Worm (Caenorhabditis elegans) whole organism, L4 larva: Measurements from ENCODE around the gene F26G1.2.
A peak's percentile ranks its signal among the peaks of the same experiment; 100 is the strongest.

Source experiments
- F26F4.8 ChIP-seq: fragments of 200-800 bp; sonication (Bioruptor generic); conservative IDR thresholded peaks from 2 replicates; pipeline ENCODE4 v1.3.6; 2022; ENCODE audit warnings: missing genetic modification characterization, missing compliant biosample characterization
- T20F7.1 ChIP-seq: fragments of 200-800 bp; sonication (Bioruptor generic); optimal IDR thresholded peaks from 2 replicates; lab custom pipeline; 2018; ENCODE audit warnings: mild to moderate bottlenecking, missing genetic modification characterization, missing compliant biosample characterization
- T26A8.4 ChIP-seq: fragments of 200-800 bp; sonication (Bioruptor generic); IDR thresholded peaks from 2 replicates; pipeline ENCODE4 v1.3.6; 2022; ENCODE audit warnings: missing genetic modification characterization, missing compliant biosample characterization
- Y105C5A.15 ChIP-seq: fragments of 200-800 bp; sonication (Bioruptor generic); IDR thresholded peaks from 2 replicates; pipeline ENCODE4 v1.3.6; 2022; ENCODE audit warnings: missing genetic modification characterization, missing compliant biosample characterization
- Y75B8A.6 ChIP-seq: fragments of 200-800 bp; sonication (Bioruptor generic); IDR thresholded peaks from 2 replicates; pipeline ENCODE4 v1.3.6; 2022; ENCODE audit warnings: missing genetic modification reagents, missing genetic modification characterization, missing compliant biosample characterization
- ZK546.5 ChIP-seq, 2 experiments: sonication (generic microtip); optimal IDR thresholded peaks; 2 replicates each; lab custom pipeline; 2017; ENCODE audit warnings: missing biosample characterization in 2 of 2, missing genetic modification characterization in 2 of 2
- aha-1 ChIP-seq: fragments of 150-350 bp; peaks from one replicate; lab custom pipeline; 2014; ENCODE audit warnings: missing biosample characterization, missing genetic modification characterization
- aly-2 ChIP-seq: sonication (generic microtip); optimal IDR thresholded peaks from 2 replicates; lab custom pipeline; 2018; ENCODE audit warnings: missing biosample characterization, missing genetic modification characterization
- arid-1 ChIP-seq: fragments of 200-800 bp; sonication (Bioruptor generic); conservative IDR thresholded peaks from 2 replicates; pipeline ENCODE4 v1.3.6; 2022; ENCODE audit warnings: missing genetic modification reagents, missing genetic modification characterization, missing compliant biosample characterization
- ceh-44 ChIP-seq: fragments of 200-800 bp; sonication (Bioruptor generic); IDR thresholded peaks from 2 replicates; pipeline ENCODE4 v1.3.6; 2022; ENCODE audit warnings: missing genetic modification reagents, missing genetic modification characterization, missing compliant biosample characterization
- ces-1 ChIP-seq: fragments of 150-350 bp; sonication (generic microtip); optimal IDR thresholded peaks from 4 replicates; lab custom pipeline; 2014; ENCODE audit warnings: missing biosample characterization, missing genetic modification reagents, missing genetic modification characterization
- cey-2 ChIP-seq: sonication (generic microtip); optimal IDR thresholded peaks from 3 replicates; lab custom pipeline; 2017; ENCODE audit warnings: missing genetic modification characterization, mild to moderate bottlenecking, missing compliant biosample characterization, antibody characterized with exemption, borderline replicate concordance; ENCODE audit not compliant: insufficient read depth
- ctbp-1 ChIP-seq: fragments of 200-800 bp; sonication (Bioruptor generic); IDR thresholded peaks from 2 replicates; pipeline ENCODE4 v1.3.6; 2022; ENCODE audit warnings: missing genetic modification reagents, missing genetic modification characterization, missing compliant biosample characterization
- daf-16 ChIP-seq, 3 experiments: sonication (generic microtip); optimal IDR thresholded peaks; 2 replicates each; lab custom pipeline; 2016 to 2017; ENCODE audit warnings: missing genetic modification characterization in 3 of 3, missing genetic modification reagents in 3 of 3, mild to moderate bottlenecking in 2 of 3, missing compliant biosample characterization in 2 of 3, missing biosample characterization in 1 of 3, moderate library complexity in 1 of 3
- daf-8 ChIP-seq: fragments of 200-800 bp; sonication (Bioruptor generic); IDR thresholded peaks from 2 replicates; pipeline ENCODE4 v1.3.6; 2022; ENCODE audit warnings: missing genetic modification characterization, missing compliant biosample characterization
- dmd-6 ChIP-seq: fragments of 200-800 bp; sonication (Bioruptor generic); IDR thresholded peaks from 2 replicates; pipeline ENCODE4 v1.3.6; 2022; ENCODE audit warnings: missing genetic modification reagents, missing genetic modification characterization, missing compliant biosample characterization
- dve-1 ChIP-seq: sonication (generic microtip); optimal IDR thresholded peaks from 2 replicates; lab custom pipeline; 2017; ENCODE audit warnings: antibody characterized with exemption, mild to moderate bottlenecking, missing genetic modification characterization, missing compliant biosample characterization; ENCODE audit not compliant: insufficient read depth
- egl-27 ChIP-seq: sonication (generic microtip); optimal IDR thresholded peaks from 3 replicates; lab custom pipeline; 2017; ENCODE audit warnings: missing biosample characterization, missing genetic modification reagents, missing genetic modification characterization
- fos-1 ChIP-seq: fragments of 150-350 bp; optimal IDR thresholded peaks from 2 replicates; lab custom pipeline; 2014; ENCODE audit warnings: missing biosample characterization, missing genetic modification characterization
- hif-1 ChIP-seq, 2 experiments: sonication (generic microtip); optimal IDR thresholded peaks; 2 replicates each; lab custom pipeline; 2016 to 2017; ENCODE audit warnings: missing compliant biosample characterization in 2 of 2, missing genetic modification characterization in 2 of 2, missing genetic modification reagents in 2 of 2, missing genotype in 2 of 2, mild to moderate bottlenecking in 1 of 2
- hlh-11 ChIP-seq: fragments of 200-800 bp; sonication (Bioruptor generic); optimal IDR thresholded peaks from 2 replicates; lab custom pipeline; 2018; ENCODE audit warnings: mild to moderate bottlenecking, missing genetic modification characterization, missing compliant biosample characterization
- hlh-30 ChIP-seq: sonication (generic microtip); optimal IDR thresholded peaks from 2 replicates; lab custom pipeline; 2017; ENCODE audit warnings: antibody characterized with exemption, mild to moderate bottlenecking, missing genetic modification characterization, missing compliant biosample characterization; ENCODE audit not compliant: insufficient read depth
- lim-7 ChIP-seq: fragments of 200-800 bp; sonication (Bioruptor generic); IDR thresholded peaks from 2 replicates; pipeline ENCODE4 v1.3.6; 2022; ENCODE audit warnings: missing genetic modification characterization, missing compliant biosample characterization
- lin-1 ChIP-seq: fragments of 200-800 bp; sonication (Bioruptor generic); IDR thresholded peaks from 2 replicates; pipeline ENCODE4 v1.3.6; 2022; ENCODE audit warnings: missing genetic modification reagents, missing genetic modification characterization, missing compliant biosample characterization
- lin-13 ChIP-seq: fragments of 150-350 bp; optimal IDR thresholded peaks from 2 replicates; lab custom pipeline; 2014; ENCODE audit warnings: missing biosample characterization, missing genetic modification reagents, missing genetic modification characterization
- lir-3 ChIP-seq: sonication (generic microtip); optimal IDR thresholded peaks from 2 replicates; lab custom pipeline; 2016; ENCODE audit warnings: mild to moderate bottlenecking, missing genetic modification characterization, missing compliant biosample characterization
- lsy-2 ChIP-seq, 2 experiments: fragments of 150-350 bp in 1 of 2; sonication (generic microtip) in 1 of 2; optimal IDR thresholded peaks; 2 replicates each; lab custom pipeline; 2014 to 2017; ENCODE audit warnings: missing biosample characterization in 2 of 2, missing genetic modification characterization in 2 of 2
- madf-5 ChIP-seq, 2 experiments: fragments of 200-800 bp; sonication (Bioruptor generic); IDR thresholded peaks; 2 replicates each; pipeline ENCODE4 v1.3.6; 2022; ENCODE audit warnings: missing compliant biosample characterization in 2 of 2, missing genetic modification characterization in 2 of 2
- madf-9 ChIP-seq: fragments of 200-800 bp; sonication (Bioruptor generic); conservative IDR thresholded peaks from 2 replicates; pipeline ENCODE4 v1.3.6; 2022; ENCODE audit warnings: missing genetic modification reagents, missing genetic modification characterization, missing compliant biosample characterization
- mdl-1 ChIP-seq, 2 experiments: fragments of 150-350 bp in 1 of 2; sonication (generic microtip) in 1 of 2; optimal IDR thresholded peaks; 2 replicates each; lab custom pipeline; 2014 to 2017; ENCODE audit warnings: missing biosample characterization in 2 of 2, missing genetic modification characterization in 2 of 2
- mep-1 ChIP-seq: fragments of 150-350 bp; sonication (generic microtip); optimal IDR thresholded peaks from 3 replicates; lab custom pipeline; 2014; ENCODE audit warnings: missing biosample characterization, missing genetic modification characterization
- mes-2 ChIP-seq: sonication (generic microtip); optimal IDR thresholded peaks from 2 replicates; lab custom pipeline; 2016; ENCODE audit warnings: missing genotype, mild to moderate bottlenecking, missing genetic modification characterization, missing compliant biosample characterization; ENCODE audit not compliant: poor library complexity, severe bottlenecking
- nhr-10 ChIP-seq: fragments of 150-350 bp; optimal IDR thresholded peaks from 2 replicates; lab custom pipeline; 2014; ENCODE audit warnings: missing biosample characterization, missing genetic modification characterization
- nhr-102 ChIP-seq: sonication (generic microtip); optimal IDR thresholded peaks from 2 replicates; lab custom pipeline; 2016; ENCODE audit warnings: mild to moderate bottlenecking, missing genetic modification characterization, moderate library complexity, missing compliant biosample characterization
- nhr-111 ChIP-seq: fragments of 200-800 bp; sonication (Bioruptor generic); optimal IDR thresholded peaks from 2 replicates; lab custom pipeline; 2018; ENCODE audit warnings: mild to moderate bottlenecking, missing genetic modification characterization, missing compliant biosample characterization
- nhr-28 ChIP-seq: fragments of 150-350 bp; optimal IDR thresholded peaks from 2 replicates; lab custom pipeline; 2014; ENCODE audit warnings: missing biosample characterization, missing genetic modification characterization
- nhr-48 ChIP-seq: sonication (generic microtip); optimal IDR thresholded peaks from 2 replicates; lab custom pipeline; 2016; ENCODE audit warnings: mild to moderate bottlenecking, missing genetic modification characterization, missing compliant biosample characterization
- nhr-6 ChIP-seq: fragments of 150-350 bp; optimal IDR thresholded peaks from 2 replicates; lab custom pipeline; 2014; ENCODE audit warnings: missing biosample characterization, missing genetic modification characterization
- nhr-76 ChIP-seq: fragments of 150-350 bp; optimal IDR thresholded peaks from 2 replicates; lab custom pipeline; 2014; ENCODE audit warnings: missing biosample characterization, missing genetic modification characterization
- nhr-77 ChIP-seq: fragments of 150-350 bp; optimal IDR thresholded peaks from 2 replicates; lab custom pipeline; 2014; ENCODE audit warnings: missing biosample characterization, missing genetic modification characterization
- php-3 ChIP-seq: fragments of 200-800 bp; sonication (Bioruptor generic); IDR thresholded peaks from 2 replicates; pipeline ENCODE4 v1.3.6; 2022; ENCODE audit warnings: missing genetic modification reagents, missing genetic modification characterization, missing compliant biosample characterization
- pqm-1 ChIP-seq: sonication (generic microtip); optimal IDR thresholded peaks from 2 replicates; lab custom pipeline; 2017; ENCODE audit warnings: missing biosample characterization, missing genetic modification characterization
- tra-1 ChIP-seq: fragments of 200-800 bp; sonication (Bioruptor generic); IDR thresholded peaks from 2 replicates; pipeline ENCODE4 v1.3.6; 2022; ENCODE audit warnings: missing genetic modification reagents, missing genetic modification characterization, missing compliant biosample characterization
- unc-62 ChIP-seq, 3 experiments: fragments of 150-350 bp in 1 of 3; sonication (generic microtip); optimal IDR thresholded peaks in 2 of 3; peaks in 1 of 3; 1 replicate in 1 of 3; 2 replicates in 2 of 3; lab custom pipeline; 2014 to 2017; ENCODE audit warnings: missing biosample characterization in 3 of 3, missing genetic modification characterization in 3 of 3, missing genetic modification reagents in 3 of 3, missing genotype in 1 of 3
- zfp-3 ChIP-seq: fragments of 200-800 bp; sonication (Bioruptor generic); conservative IDR thresholded peaks from 2 replicates; pipeline ENCODE4 v1.3.6; 2022; ENCODE audit warnings: missing genetic modification reagents, missing genetic modification characterization, missing compliant biosample characterization
- zip-11 ChIP-seq: fragments of 200-800 bp; sonication (Bioruptor generic); IDR thresholded peaks from 2 replicates; pipeline ENCODE4 v1.3.6; 2022; ENCODE audit warnings: missing genetic modification characterization, missing compliant biosample characterization
- ztf-11 ChIP-seq: fragments of 150-350 bp; optimal IDR thresholded peaks from 2 replicates; lab custom pipeline; 2014; ENCODE audit warnings: missing biosample characterization, missing genetic modification characterization
- ztf-7 ChIP-seq: fragments of 150-350 bp; optimal IDR thresholded peaks from 2 replicates; lab custom pipeline; 2014; ENCODE audit warnings: missing biosample characterization, missing genetic modification characterization

Gene F26G1.2

ce11 chrII:4767612-4768011 is 4.7 kb downstream of the F26G1.2 start:
- no peak for TF ChIP-seq Y105C5A.15
- peak in 1 of 2 experiments; percentile 28 for TF ChIP-seq unc-62 (GFP tag; optimal IDR thresholded peaks at IDR 0.05 in 1 of 2; lab: Kevin White, UChicago)
- no peak for TF ChIP-seq unc-62 (tag; optimal IDR thresholded peaks at IDR 0.05; lab: Kevin White, UChicago)

DNA sequence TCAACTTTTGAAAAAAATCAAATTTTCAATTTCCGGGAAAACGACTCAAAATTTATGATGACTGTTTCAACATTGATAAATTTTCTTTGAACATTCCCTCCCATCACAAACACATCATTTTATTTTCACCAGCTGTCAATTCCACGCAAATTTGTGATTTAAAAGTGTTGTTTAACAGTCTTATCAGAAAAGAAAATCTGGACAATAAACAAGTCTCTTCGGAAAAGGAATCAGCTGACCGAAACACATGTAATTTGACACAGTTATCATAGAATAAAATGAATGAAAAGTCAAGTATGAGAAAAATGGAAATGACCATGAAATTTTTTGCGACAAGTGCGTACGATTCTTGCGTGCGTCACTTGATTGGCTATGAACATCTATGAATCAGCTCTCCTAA is 6.2 kb downstream of the F26G1.2 start:
- no peak for TF ChIP-seq unc-62 (GFP tag; optimal IDR thresholded peaks at IDR 0.05 in 1 of 2; lab: Kevin White, UChicago)
- TF ChIP-seq unc-62 (tag; optimal IDR thresholded peaks at IDR 0.05; lab: Kevin White, UChicago): no peak
- peak; percentile 44 for TF ChIP-seq nhr-77
- TF ChIP-seq zip-11: no peak
- no peak for TF ChIP-seq madf-5 (GFP tag; IDR thresholded peaks at IDR 0.05; lab: Robert Waterston, UW)
- peak; percentile 42 for TF ChIP-seq T20F7.1 (GFP tag; lab: Kevin White, UChicago)
- no peak for TF ChIP-seq cey-2 (tag; lab: Kevin White, UChicago)
- peak; percentile 25 for TF ChIP-seq nhr-48 (tag; lab: Kevin White, UChicago)
- TF ChIP-seq lim-7 (GFP tag; lab: Robert Waterston, UW): no peak
- peak; percentile 97 for TF ChIP-seq dmd-6 (GFP tag; lab: Robert Waterston, UW)
- no peak for TF ChIP-seq pqm-1
- peak; percentile 61 for TF ChIP-seq nhr-102 (tag; lab: Kevin White, UChicago)
- TF ChIP-seq mdl-1 (tag; optimal IDR thresholded peaks at IDR 0.05; lab: Kevin White, UChicago): peak in 1 of 2 experiments; percentile 62
- no peak for TF ChIP-seq F26F4.8
- TF ChIP-seq nhr-10 (tag; lab: Kevin White, UChicago): no peak
- peak; percentile 73 for TF ChIP-seq hlh-11 (tag; lab: Kevin White, UChicago)
- no peak for TF ChIP-seq T26A8.4 (GFP tag; lab: Robert Waterston, UW)
- no peak for TF ChIP-seq arid-1
- no peak for TF ChIP-seq Y75B8A.6
- no peak for TF ChIP-seq aha-1 (tag; lab: Kevin White, UChicago)
- no peak for TF ChIP-seq ZK546.5 (tag; optimal IDR thresholded peaks at IDR 0.05; lab: Kevin White, UChicago)
- no peak for TF ChIP-seq zfp-3
- peak; percentile 79 for TF ChIP-seq nhr-28 (tag; lab: Kevin White, UChicago)
- no peak for TF ChIP-seq daf-8 (GFP tag; lab: Robert Waterston, UW)
- no peak for TF ChIP-seq aly-2 (tag; lab: Kevin White, UChicago)
- TF ChIP-seq mes-2 (tag; lab: Kevin White, UChicago): no peak
- TF ChIP-seq lir-3 (tag; lab: Kevin White, UChicago): no peak
- peak; percentile 80; the same call in 1 of the 2 replicates for TF ChIP-seq tra-1 (GFP tag; lab: Robert Waterston, UW)
- peak; percentile 87 for TF ChIP-seq lin-1 (GFP tag; lab: Robert Waterston, UW)
- no peak for TF ChIP-seq nhr-76
- TF ChIP-seq lsy-2 (tag; optimal IDR thresholded peaks at IDR 0.05; lab: Kevin White, UChicago): peak in 1 of 2 experiments; percentile 5
- no peak for TF ChIP-seq ztf-7
- no peak for TF ChIP-seq ces-1 (GFP tag; lab: Kevin White, UChicago)
- peak; percentile 84 for TF ChIP-seq dve-1 (tag; lab: Kevin White, UChicago)
- TF ChIP-seq fos-1: no peak
- no peak for TF ChIP-seq nhr-6 (tag; lab: Kevin White, UChicago)
- no peak for TF ChIP-seq ceh-44
- no peak for TF ChIP-seq nhr-111 (GFP tag; lab: Kevin White, UChicago)
- TF ChIP-seq mep-1 (tag; lab: Kevin White, UChicago): no peak
- TF ChIP-seq ctbp-1 (GFP tag; lab: Robert Waterston, UW): no peak
- no peak for TF ChIP-seq lin-13
- no peak for TF ChIP-seq hif-1 (tag; optimal IDR thresholded peaks at IDR 0.05; lab: Kevin White, UChicago)
- no peak for TF ChIP-seq madf-9 (GFP tag; lab: Robert Waterston, UW)
- peak; percentile 91 for TF ChIP-seq php-3 (GFP tag; lab: Robert Waterston, UW)
- peak; percentile 59 for TF ChIP-seq hlh-30
- TF ChIP-seq egl-27 (tag; lab: Kevin White, UChicago): no peak
- TF ChIP-seq ztf-11 (tag; lab: Kevin White, UChicago): no peak
- peak in 1 of 2 experiments; percentile 53 for TF ChIP-seq daf-16 (GFP tag; optimal IDR thresholded peaks at IDR 0.05; lab: Kevin White, UChicago)
- TF ChIP-seq daf-16 (tag; optimal IDR thresholded peaks at IDR 0.05; lab: Kevin White, UChicago): peak; percentile 96
